Worm (Caenorhabditis elegans) whole organism, young adult: ENCODE measurements around the gene C56G2.4.
A peak's percentile ranks its signal among the peaks of the same experiment; 100 is the strongest.

Experiments used
- C17E4.6 ChIP-seq: fragments of 200-800 bp; sonication (Bioruptor generic); IDR thresholded peaks from 2 replicates; pipeline ENCODE4 v1.3.6; 2022; ENCODE audit warnings: missing genetic modification reagents, missing genetic modification characterization, missing compliant biosample characterization
- D2030.7 ChIP-seq: fragments of 200-800 bp; sonication (Bioruptor generic); IDR thresholded peaks from 2 replicates; pipeline ENCODE4 v1.3.6; 2022; ENCODE audit warnings: missing genetic modification reagents, missing genetic modification characterization, missing compliant biosample characterization
- F33H1.4 ChIP-seq: fragments of 200-800 bp; sonication (Bioruptor generic); IDR thresholded peaks from 2 replicates; pipeline ENCODE4 v1.3.6; 2022; ENCODE audit warnings: missing genetic modification reagents, missing genetic modification characterization, missing compliant biosample characterization
- F49E8.2 ChIP-seq: sonication (generic microtip); optimal IDR thresholded peaks from 3 replicates; lab custom pipeline; 2017; ENCODE audit warnings: missing genetic modification characterization, mild to moderate bottlenecking, missing compliant biosample characterization, antibody characterized with exemption, moderate library complexity; ENCODE audit not compliant: insufficient read depth
- F55B11.4 ChIP-seq: sonication (generic microtip); optimal IDR thresholded peaks from 2 replicates; lab custom pipeline; 2016; ENCODE audit warnings: missing compliant biosample characterization, missing genetic modification characterization, borderline replicate concordance; ENCODE audit not compliant: insufficient read depth
- K12H6.12 ChIP-seq: fragments of 200-800 bp; sonication (Bioruptor generic); optimal IDR thresholded peaks from 2 replicates; lab custom pipeline; 2018; ENCODE audit warnings: mild to moderate bottlenecking, missing genetic modification characterization, missing compliant biosample characterization
- Y53F4B.3 ChIP-seq: fragments of 200-800 bp; sonication (Bioruptor generic); IDR thresholded peaks from 2 replicates; pipeline ENCODE4 v1.3.6; 2022; ENCODE audit warnings: missing genetic modification reagents, missing genetic modification characterization, missing compliant biosample characterization
- Y95B8A.8 ChIP-seq: fragments of 200-800 bp; sonication (Bioruptor generic); IDR thresholded peaks from 2 replicates; pipeline ENCODE4 v1.3.6; 2022; ENCODE audit warnings: missing genetic modification reagents, missing genetic modification characterization, missing compliant biosample characterization
- aptf-2 ChIP-seq: fragments of 200-800 bp; sonication (Bioruptor generic); conservative IDR thresholded peaks from 2 replicates; pipeline ENCODE4 v1.3.6; 2022; ENCODE audit warnings: missing genetic modification reagents, missing genetic modification characterization, missing compliant biosample characterization
- bed-1 ChIP-seq: fragments of 200-800 bp; sonication (Bioruptor generic); IDR thresholded peaks from 2 replicates; pipeline ENCODE4 v1.3.6; 2022; ENCODE audit warnings: missing genetic modification reagents, missing genetic modification characterization, missing compliant biosample characterization
- cebp-1 ChIP-seq, 2 experiments: fragments of 200-800 bp in 1 of 2; sonication (Bioruptor generic) in 1 of 2; sonication (generic microtip) in 1 of 2; IDR thresholded peaks in 1 of 2; optimal IDR thresholded peaks in 1 of 2; 2 replicates each; pipeline versions ENCODE4 v1.3.6 to Lab custom; 2017 to 2022; ENCODE audit warnings: missing compliant biosample characterization in 2 of 2, missing genetic modification characterization in 2 of 2, mild to moderate bottlenecking in 1 of 2, missing genetic modification reagents in 1 of 2, moderate library complexity in 1 of 2
- ceh-100 ChIP-seq: fragments of 200-800 bp; sonication (Bioruptor generic); IDR thresholded peaks from 2 replicates; pipeline ENCODE4 v1.3.6; 2022; ENCODE audit warnings: missing genetic modification reagents, missing genetic modification characterization, missing compliant biosample characterization
- ceh-27 ChIP-seq: fragments of 200-800 bp; sonication (Bioruptor generic); optimal IDR thresholded peaks from 2 replicates; lab custom pipeline; 2018; ENCODE audit warnings: mild to moderate bottlenecking, missing genetic modification characterization, moderate library complexity, missing compliant biosample characterization
- ceh-40 ChIP-seq: fragments of 200-800 bp; sonication (Bioruptor generic); IDR thresholded peaks from 2 replicates; pipeline ENCODE4 v1.3.6; 2022; ENCODE audit warnings: missing genetic modification characterization, missing compliant biosample characterization
- ceh-58 ChIP-seq: fragments of 200-800 bp; sonication (Bioruptor generic); IDR thresholded peaks from 2 replicates; pipeline ENCODE4 v1.3.6; 2022; ENCODE audit warnings: missing genetic modification characterization, missing compliant biosample characterization
- efl-1 ChIP-seq: fragments of 150-350 bp; optimal IDR thresholded peaks from 2 replicates; lab custom pipeline; 2014; ENCODE audit warnings: missing biosample characterization, missing genetic modification reagents, missing genetic modification characterization
- egl-44 ChIP-seq: fragments of 200-800 bp; sonication (Bioruptor generic); IDR thresholded peaks from 2 replicates; pipeline ENCODE4 v1.3.6; 2022; ENCODE audit warnings: missing genetic modification reagents, missing genetic modification characterization, missing compliant biosample characterization
- lin-40 ChIP-seq: sonication (generic microtip); optimal IDR thresholded peaks from 2 replicates; lab custom pipeline; 2016; ENCODE audit warnings: missing genetic modification characterization, mild to moderate bottlenecking, missing compliant biosample characterization, missing genotype, missing genetic modification reagents
- lsl-1 ChIP-seq: fragments of 200-800 bp; sonication (Bioruptor generic); optimal IDR thresholded peaks from 2 replicates; lab custom pipeline; 2018; ENCODE audit warnings: mild to moderate bottlenecking, missing genetic modification characterization, moderate library complexity, missing compliant biosample characterization
- madf-10 ChIP-seq: sonication (generic microtip); optimal IDR thresholded peaks from 2 replicates; lab custom pipeline; 2016; ENCODE audit warnings: mild to moderate bottlenecking, missing genetic modification characterization, missing compliant biosample characterization
- mcd-1 ChIP-seq: fragments of 200-800 bp; sonication (Bioruptor generic); IDR thresholded peaks from 2 replicates; pipeline ENCODE4 v1.3.6; 2022; ENCODE audit warnings: missing genetic modification reagents, missing genetic modification characterization, missing compliant biosample characterization
- mel-28 ChIP-seq: sonication (generic microtip); optimal IDR thresholded peaks from 2 replicates; lab custom pipeline; 2016; ENCODE audit warnings: borderline replicate concordance, mild to moderate bottlenecking, missing genetic modification characterization, missing compliant biosample characterization
- nfya-1 ChIP-seq: sonication (generic microtip); optimal IDR thresholded peaks from 2 replicates; lab custom pipeline; 2017; ENCODE audit warnings: antibody characterized with exemption, missing compliant biosample characterization, missing genetic modification characterization, borderline replicate concordance; ENCODE audit not compliant: insufficient read depth
- nfyb-1 ChIP-seq: fragments of 200-800 bp; sonication (Bioruptor generic); IDR thresholded peaks from 2 replicates; pipeline ENCODE4 v1.3.6; 2022; ENCODE audit warnings: missing genetic modification reagents, missing genetic modification characterization, missing compliant biosample characterization
- nhr-120 ChIP-seq: fragments of 200-800 bp; sonication (Bioruptor generic); IDR thresholded peaks from 2 replicates; pipeline ENCODE4 v1.3.6; 2022; ENCODE audit warnings: missing genetic modification characterization, missing compliant biosample characterization
- pbrm-1 ChIP-seq: fragments of 200-800 bp; sonication (Bioruptor generic); IDR thresholded peaks from 2 replicates; pipeline ENCODE4 v1.3.6; 2022; ENCODE audit warnings: missing genetic modification reagents, missing genetic modification characterization, missing compliant biosample characterization
- rcor-1 ChIP-seq: fragments of 200-800 bp; sonication (Bioruptor generic); IDR thresholded peaks from 2 replicates; pipeline ENCODE4 v1.3.6; 2022; ENCODE audit warnings: missing genetic modification reagents, missing genetic modification characterization, missing compliant biosample characterization
- repo-1 ChIP-seq: sonication (generic microtip); optimal IDR thresholded peaks from 2 replicates; lab custom pipeline; 2017; ENCODE audit warnings: mild to moderate bottlenecking, missing genetic modification characterization, missing compliant biosample characterization
- sdz-38 ChIP-seq: sonication (generic microtip); optimal IDR thresholded peaks from 2 replicates; lab custom pipeline; 2016; ENCODE audit warnings: missing genotype, missing genetic modification characterization, missing compliant biosample characterization
- snpc-1.3 ChIP-seq: sonication (generic microtip); optimal IDR thresholded peaks from 2 replicates; lab custom pipeline; 2017; ENCODE audit warnings: missing genetic modification characterization, mild to moderate bottlenecking, missing compliant biosample characterization, antibody characterized with exemption, moderate library complexity, missing genotype, missing genetic modification reagents; ENCODE audit not compliant: insufficient read depth
- tbp1 ChIP-seq: fragments of 200-800 bp; sonication (Bioruptor generic); optimal IDR thresholded peaks from 2 replicates; lab custom pipeline; 2018; ENCODE audit warnings: mild to moderate bottlenecking, missing genetic modification characterization, missing compliant biosample characterization
- xnd-1 ChIP-seq: sonication (generic microtip); optimal IDR thresholded peaks from 2 replicates; lab custom pipeline; 2016; ENCODE audit warnings: missing genotype, missing genetic modification reagents, missing genetic modification characterization, missing compliant biosample characterization
- zim-3 ChIP-seq: sonication (generic microtip); optimal IDR thresholded peaks from 2 replicates; lab custom pipeline; 2017; ENCODE audit warnings: mild to moderate bottlenecking, missing genetic modification characterization, moderate library complexity, missing compliant biosample characterization
- ztf-18 ChIP-seq: sonication (generic microtip); optimal IDR thresholded peaks from 2 replicates; lab custom pipeline; 2016; ENCODE audit warnings: missing genotype, mild to moderate bottlenecking, missing genetic modification characterization, missing compliant biosample characterization
- ztf-25 ChIP-seq: fragments of 200-800 bp; sonication (Bioruptor generic); IDR thresholded peaks from 2 replicates; pipeline ENCODE4 v1.3.6; 2022; ENCODE audit warnings: missing genetic modification reagents, missing genetic modification characterization, missing compliant biosample characterization
- ztf-28 ChIP-seq: fragments of 200-800 bp; sonication (Bioruptor generic); IDR thresholded peaks from 2 replicates; pipeline ENCODE4 v1.3.6; 2022; ENCODE audit warnings: missing genetic modification reagents, missing genetic modification characterization, missing compliant biosample characterization
- ztf-3 ChIP-seq: fragments of 200-800 bp; sonication (Bioruptor generic); optimal IDR thresholded peaks from 2 replicates; lab custom pipeline; 2018; ENCODE audit warnings: mild to moderate bottlenecking, missing genetic modification characterization, missing compliant biosample characterization

The C56G2.4 gene

ce11 chrIII:6374947-6375415 lies 43.4 kb downstream of the C56G2.4 start, which contains the start of the genes rps-13 and nfx-1 (continued):
- TF ChIP-seq F49E8.2 (peak; percentile 44), ceh-40 (no peak), ceh-27 (GFP tag; lab: Kevin White, UChicago) (peak; percentile 61), C17E4.6 (0 out of 2 replicates have a peak, but pooled peaks have one; percentile 11), pbrm-1 (peak; percentile 49; the same call in 1 of the 2 replicates)

DNA sequence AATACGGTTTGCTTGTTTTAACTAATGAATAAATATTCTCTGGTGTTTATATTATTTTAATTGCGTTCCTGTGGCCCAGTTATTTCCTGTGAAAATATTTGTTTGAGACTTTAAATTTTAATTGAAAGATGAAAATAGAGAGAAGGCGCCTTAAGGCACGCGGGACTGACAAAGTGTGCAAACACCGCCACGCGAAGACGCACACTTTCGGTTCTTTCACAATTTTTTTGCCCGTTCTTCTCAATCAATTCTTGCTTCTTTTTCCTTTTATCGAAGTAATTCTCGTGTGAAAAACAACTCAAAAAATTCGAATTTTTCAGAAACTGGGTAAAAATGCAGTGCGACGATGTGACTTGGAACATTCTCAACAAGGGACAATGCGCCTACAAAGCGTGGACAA lies 47.6 kb downstream of the C56G2.4 start, which contains the start of gene C16A3.6:
C16A3.6 (plus strand) TSS at position 84 of the 400 bp plus-strand sequence.
- TF ChIP-seq rcor-1 (GFP tag; lab: Robert Waterston, UW) = 0 out of 2 replicates have a peak, but pooled peaks have one; percentile 17
- 0 out of 2 replicates have a peak, but pooled peaks have one; percentile 19 for TF ChIP-seq D2030.7 (GFP tag; lab: Robert Waterston, UW)
- TF ChIP-seq ztf-25 = no peak
- TF ChIP-seq Y95B8A.8 = 0 out of 2 replicates have a peak, but pooled peaks have one; percentile 19
- TF ChIP-seq cebp-1 (GFP tag; IDR thresholded peaks at IDR 0.05; lab: Robert Waterston, UW) = no peak
- peak; percentile 72 for TF ChIP-seq cebp-1 (tag; optimal IDR thresholded peaks at IDR 0.05; lab: Kevin White, UChicago)
- TF ChIP-seq tbp1 (GFP tag; lab: Kevin White, UChicago) = peak; percentile 15
- peak; percentile 4 for TF ChIP-seq lin-40 (tag; lab: Kevin White, UChicago)
- no peak for TF ChIP-seq madf-10 (tag; lab: Kevin White, UChicago)
- peak; percentile 27 for TF ChIP-seq repo-1
- TF ChIP-seq snpc-1.3 (tag; lab: Kevin White, UChicago) = peak; percentile 13
- TF ChIP-seq efl-1 = peak; percentile 39
- no peak for TF ChIP-seq F55B11.4 (tag; lab: Kevin White, UChicago)
- TF ChIP-seq lsl-1 (GFP tag; lab: Kevin White, UChicago) = peak; percentile 25

ce11 chrIII:6380472-6380871 lies 48.9 kb downstream of the C56G2.4 start, which contains the start of gene C16A3.5:
C16A3.5 (plus strand) TSS chrIII:6380772.
- TF ChIP-seq ztf-3 (no peak), mcd-1 (GFP tag; lab: Robert Waterston, UW) (0 out of 2 replicates have a peak, but pooled peaks have one; percentile 11)
- TF ChIP-seq, all 124 proteins: peak for 1

- TF ChIP-seq K12H6.12 (tag; lab: Kevin White, UChicago) (no peak), mcd-1 (GFP tag; lab: Robert Waterston, UW) (no peak), nhr-120 (no peak), madf-10 (tag; lab: Kevin White, UChicago) (no peak), bed-1 (no peak), ceh-27 (GFP tag; lab: Kevin White, UChicago) (no peak), Y53F4B.3 (GFP tag; lab: Robert Waterston, UW) (no peak), sdz-38 (tag; lab: Kevin White, UChicago) (no peak), ztf-18 (tag; lab: Kevin White, UChicago) (no peak)
- TF ChIP-seq, all 124 proteins: peak for 0
Observed at ce11 chrIII:6381584-6382391, 50.3 kb downstream of the C56G2.4 start, which contains the start of gene znf-622. znf-622 (plus strand) TSS chrIII:6381634.

- TF ChIP-seq mel-28 (tag; lab: Kevin White, UChicago) (no peak), egl-44 (GFP tag; lab: Robert Waterston, UW) (no peak), madf-10 (tag; lab: Kevin White, UChicago) (no peak), xnd-1 (tag; lab: Kevin White, UChicago) (peak; percentile 14), ceh-58 (GFP tag; lab: Robert Waterston, UW) (no peak), nfya-1 (tag; lab: Kevin White, UChicago) (no peak), nfyb-1 (GFP tag; lab: Robert Waterston, UW) (no peak), tbp1 (GFP tag; lab: Kevin White, UChicago) (no peak), zim-3 (tag; lab: Kevin White, UChicago) (no peak), F49E8.2 (peak; percentile 59), F33H1.4 (GFP tag; lab: Robert Waterston, UW) (peak; percentile 64), aptf-2 (GFP tag; lab: Robert Waterston, UW) (no peak), ztf-28 (GFP tag; lab: Robert Waterston, UW) (no peak), ceh-100 (GFP tag; lab: Robert Waterston, UW) (no peak)
Observed at ce11 chrIII:6382987-6383602, 51.6 kb downstream of the C56G2.4 start, which contains the start of gene let-716. let-716 (plus strand) TSS chrIII:6383552.
